Fruit fly (Drosophila melanogaster) whole organism, prepupa: ENCODE data around the gene Cdc50.

Experiments used
- CG32006 ChIP-seq: fragments of 200-800 bp; sonication (Bioruptor generic); optimal IDR thresholded peaks from 3 replicates; lab custom pipeline; 2017; ENCODE audit warnings: missing biosample characterization, mild to moderate bottlenecking, missing genetic modification characterization
- Lpt ChIP-seq: fragments of 200-800 bp; sonication (Bioruptor generic); optimal IDR thresholded peaks from 3 replicates; lab custom pipeline; 2016; ENCODE audit warnings: missing biosample characterization, missing genetic modification characterization
- Met ChIP-seq: fragments of 200-800 bp; sonication (Bioruptor generic); optimal IDR thresholded peaks from 3 replicates; lab custom pipeline; 2016; ENCODE audit warnings: missing biosample characterization, missing genetic modification characterization
- Smox ChIP-seq: fragments of 200-800 bp; sonication (Bioruptor generic); optimal IDR thresholded peaks from 3 replicates; lab custom pipeline; 2016; ENCODE audit warnings: missing biosample characterization, missing genetic modification characterization
- fd85E ChIP-seq: fragments of 200-800 bp; sonication (Bioruptor generic); optimal IDR thresholded peaks from 3 replicates; lab custom pipeline; 2016; ENCODE audit warnings: missing biosample characterization, missing genetic modification characterization
- svp ChIP-seq: fragments of 200-800 bp; sonication (Bioruptor generic); peaks from one replicate; lab custom pipeline; 2016; ENCODE audit warnings: missing biosample characterization, missing genetic modification characterization
- vri ChIP-seq: fragments of 200-800 bp; sonication (Bioruptor generic); optimal IDR thresholded peaks from 3 replicates; lab custom pipeline; 2016; ENCODE audit warnings: missing biosample characterization, mild to moderate bottlenecking, missing genetic modification characterization

- TF ChIP-seq svp = no peak
- no peak for TF ChIP-seq vri
- TF ChIP-seq Met (GFP tag; lab: Kevin White, UChicago) = no peak
- no peak for TF ChIP-seq CG32006 (GFP tag; lab: Kevin White, UChicago)
- TF ChIP-seq fd85E (GFP tag; lab: Kevin White, UChicago) = no peak
- TF ChIP-seq Lpt (GFP tag; lab: Kevin White, UChicago) = no peak
- no peak for TF ChIP-seq Smox (GFP tag; lab: Kevin White, UChicago)
Measured at dm6 chrX:16406083-16406482, 35.0 kb downstream of the Cdc50 start.
